Worm (Caenorhabditis elegans) whole organism, mixed stage, embryonic: ENCODE results near the gene F58G1.2.

Source experiments
- M03D4.4 ChIP-seq: sonication (generic microtip); optimal IDR thresholded peaks from 2 replicates; lab custom pipeline; 2017; ENCODE audit warnings: mild to moderate bottlenecking, missing genetic modification characterization, missing compliant biosample characterization
- bed-3 ChIP-seq: fragments of 200-800 bp; sonication (Bioruptor generic); optimal IDR thresholded peaks from 3 replicates; lab custom pipeline; 2018; ENCODE audit warnings: mild to moderate bottlenecking, missing genetic modification characterization, moderate library complexity, missing compliant biosample characterization
- blmp-1 ChIP-seq: fragments of 150-350 bp; optimal IDR thresholded peaks from 2 replicates; lab custom pipeline; 2014; ENCODE audit warnings: missing biosample characterization, missing genetic modification characterization
- ceh-43 ChIP-seq: fragments of 200-800 bp; sonication (Bioruptor generic); optimal IDR thresholded peaks from 2 replicates; lab custom pipeline; 2018; ENCODE audit warnings: mild to moderate bottlenecking, missing genetic modification characterization, moderate library complexity, missing compliant biosample characterization
- ces-1 ChIP-seq: fragments of 150-350 bp; optimal IDR thresholded peaks from 2 replicates; lab custom pipeline; 2014; ENCODE audit warnings: missing biosample characterization, missing genetic modification reagents, missing genetic modification characterization
- cnd-1 ChIP-seq: fragments of 200-800 bp; sonication (Bioruptor generic); optimal IDR thresholded peaks from 2 replicates; lab custom pipeline; 2018; ENCODE audit warnings: mild to moderate bottlenecking, missing genetic modification characterization, missing compliant biosample characterization
- drap-1 ChIP-seq: fragments of 200-800 bp; sonication (Bioruptor generic); optimal IDR thresholded peaks from 3 replicates; lab custom pipeline; 2018; ENCODE audit warnings: mild to moderate bottlenecking, missing genetic modification characterization, missing compliant biosample characterization
- elt-1 ChIP-seq: sonication (generic microtip); optimal IDR thresholded peaks from 2 replicates; lab custom pipeline; 2017; ENCODE audit warnings: missing genetic modification characterization, mild to moderate bottlenecking, missing compliant biosample characterization, antibody characterized with exemption, moderate library complexity, borderline replicate concordance; ENCODE audit not compliant: insufficient read depth
- elt-3 ChIP-seq: fragments of 150-350 bp; optimal IDR thresholded peaks from 2 replicates; lab custom pipeline; 2014; ENCODE audit warnings: missing biosample characterization, missing genetic modification characterization
- ham-2 ChIP-seq: fragments of 200-800 bp; sonication (Bioruptor generic); optimal IDR thresholded peaks from 2 replicates; lab custom pipeline; 2018; ENCODE audit warnings: mild to moderate bottlenecking, missing genetic modification characterization, missing compliant biosample characterization
- hlh-1 ChIP-seq: fragments of 150-350 bp; optimal IDR thresholded peaks from 2 replicates; lab custom pipeline; 2014; ENCODE audit warnings: missing biosample characterization, missing genetic modification reagents, missing genetic modification characterization
- lin-32 ChIP-seq: fragments of 200-800 bp; sonication (Bioruptor generic); optimal IDR thresholded peaks from 2 replicates; lab custom pipeline; 2018; ENCODE audit warnings: mild to moderate bottlenecking, missing genetic modification characterization, missing compliant biosample characterization
- lsy-2 ChIP-seq: fragments of 150-350 bp; optimal IDR thresholded peaks from 2 replicates; lab custom pipeline; 2014; ENCODE audit warnings: missing biosample characterization, missing genetic modification characterization
- mab-5 ChIP-seq: fragments of 150-350 bp; optimal IDR thresholded peaks from 2 replicates; lab custom pipeline; 2014; ENCODE audit warnings: missing biosample characterization, missing genetic modification characterization
- mep-1 ChIP-seq: fragments of 150-350 bp; optimal IDR thresholded peaks from 2 replicates; lab custom pipeline; 2017; ENCODE audit warnings: missing biosample characterization, missing genetic modification reagents, missing genetic modification characterization, inconsistent platforms
- mls-2 ChIP-seq: sonication (generic microtip); optimal IDR thresholded peaks from 2 replicates; lab custom pipeline; 2016; ENCODE audit warnings: mild to moderate bottlenecking, missing genetic modification characterization, moderate library complexity, missing compliant biosample characterization
- nhr-12 ChIP-seq: fragments of 150-350 bp; optimal IDR thresholded peaks from 2 replicates; lab custom pipeline; 2014; ENCODE audit warnings: missing biosample characterization, missing genetic modification characterization
- nhr-2 ChIP-seq: fragments of 150-350 bp; optimal IDR thresholded peaks from 2 replicates; lab custom pipeline; 2014; ENCODE audit warnings: missing biosample characterization, missing genetic modification characterization
- nhr-237 ChIP-seq: fragments of 150-350 bp; optimal IDR thresholded peaks from 2 replicates; lab custom pipeline; 2014; ENCODE audit warnings: missing biosample characterization, missing genetic modification characterization
- nhr-28 ChIP-seq: fragments of 150-350 bp; optimal IDR thresholded peaks from 2 replicates; lab custom pipeline; 2014; ENCODE audit warnings: missing biosample characterization, missing genetic modification characterization
- nhr-76 ChIP-seq: sonication (generic microtip); optimal IDR thresholded peaks from 2 replicates; lab custom pipeline; 2017; ENCODE audit warnings: missing biosample characterization, missing genetic modification characterization
- pha-4 ChIP-seq: fragments of 150-350 bp; optimal IDR thresholded peaks from 2 replicates; lab custom pipeline; 2018; ENCODE audit warnings: missing biosample characterization, missing genetic modification reagents, missing genetic modification characterization
- sem-2 ChIP-seq: fragments of 200-800 bp; sonication (Bioruptor generic); optimal IDR thresholded peaks from 2 replicates; lab custom pipeline; 2018; ENCODE audit warnings: mild to moderate bottlenecking, missing genetic modification characterization, missing compliant biosample characterization
- tbx-8 ChIP-seq: fragments of 200-800 bp; sonication (Bioruptor generic); optimal IDR thresholded peaks from 2 replicates; lab custom pipeline; 2018; ENCODE audit warnings: mild to moderate bottlenecking, missing genetic modification characterization, moderate library complexity, missing compliant biosample characterization
- unc-120 ChIP-seq: sonication (generic microtip); optimal IDR thresholded peaks from 2 replicates; lab custom pipeline; 2017; ENCODE audit warnings: missing genetic modification characterization, missing compliant biosample characterization; ENCODE audit not compliant: poor library complexity, severe bottlenecking
- unc-39 ChIP-seq: fragments of 150-350 bp; optimal IDR thresholded peaks from 2 replicates; lab custom pipeline; 2014; ENCODE audit warnings: missing biosample characterization, missing genetic modification characterization
- unc-62 ChIP-seq: fragments of 150-350 bp; optimal IDR thresholded peaks from 2 replicates; lab custom pipeline; 2014; ENCODE audit warnings: missing biosample characterization, missing genetic modification reagents, missing genetic modification characterization
- zip-8 ChIP-seq: fragments of 150-350 bp; optimal IDR thresholded peaks from 2 replicates; lab custom pipeline; 2014; ENCODE audit warnings: missing biosample characterization, missing genetic modification characterization
- ztf-11 ChIP-seq: fragments of 150-350 bp; optimal IDR thresholded peaks from 2 replicates; lab custom pipeline; 2014; ENCODE audit warnings: missing biosample characterization, missing genetic modification characterization

Gene F58G1.2

DNA sequence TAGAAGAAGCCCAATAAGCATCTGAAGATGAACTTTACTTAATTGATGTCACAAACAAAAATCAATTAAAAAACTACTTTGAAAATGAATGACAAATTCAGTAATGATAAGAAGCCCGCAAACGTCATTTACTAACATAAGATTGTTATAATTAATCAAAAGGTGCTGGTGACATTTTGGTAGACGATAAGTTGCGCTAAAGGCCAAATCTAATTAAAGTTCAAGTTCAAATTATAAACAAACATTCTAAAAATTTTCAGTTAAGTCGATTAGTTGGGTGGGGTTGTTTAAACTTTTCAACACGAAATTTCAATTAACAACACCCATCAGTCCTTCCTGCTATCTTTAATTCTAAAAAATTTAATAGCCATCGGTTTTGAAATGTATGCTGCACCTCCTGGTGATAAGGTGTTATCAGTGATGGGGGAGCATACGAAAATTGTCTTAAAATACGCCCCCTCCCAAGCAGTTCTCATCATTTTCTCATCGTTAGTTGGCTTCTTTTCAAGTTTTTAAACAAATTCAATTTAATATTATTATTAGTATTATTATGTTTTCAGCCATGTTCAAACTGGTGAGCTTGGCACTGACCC, 23.6 kb downstream of the F58G1.2 start, which contains the start of the genes clec-62 and clec-63:
Gene clec-62 (minus strand): TSS at position 51 of the 593 bp plus-strand sequence.
Gene clec-63 (plus strand): TSS at position 561 of the 593 bp plus-strand sequence.
- TF ChIP-seq elt-3 (tag; lab: Kevin White, UChicago) (no peak), unc-120 (tag; lab: Kevin White, UChicago) (no peak), sem-2 (no peak), M03D4.4 (tag; lab: Kevin White, UChicago) (no peak), ces-1 (GFP tag; lab: Kevin White, UChicago) (no peak)

DNA sequence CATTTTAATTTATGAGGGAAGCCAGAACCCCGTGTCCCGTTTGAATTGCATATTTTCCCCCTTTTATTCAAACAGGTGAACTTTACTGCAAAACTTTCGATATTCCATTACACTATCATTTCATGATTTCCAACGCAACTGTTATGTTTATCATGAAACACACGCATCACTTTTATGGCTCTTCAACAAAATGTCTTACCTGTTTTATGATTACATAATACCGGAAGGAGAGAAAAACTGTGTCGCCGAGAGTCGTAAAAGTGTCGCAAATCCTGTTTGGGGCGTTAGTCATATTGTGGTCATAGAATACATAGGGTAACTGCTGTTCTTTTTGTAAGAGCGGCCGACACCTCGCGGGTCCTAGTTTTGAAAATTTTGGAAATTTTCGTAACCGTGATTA, 26.4 kb downstream of the F58G1.2 start:
- TF ChIP-seq ztf-11 (tag; lab: Kevin White, UChicago) (no peak), tbx-8 (GFP tag; lab: Kevin White, UChicago) (no peak), mab-5 (no peak), elt-1 (tag; lab: Kevin White, UChicago) (no peak), unc-120 (tag; lab: Kevin White, UChicago) (no peak), M03D4.4 (tag; lab: Kevin White, UChicago) (no peak), nhr-12 (no peak), zip-8 (tag; lab: Kevin White, UChicago) (no peak), ham-2 (GFP tag; lab: Kevin White, UChicago) (no peak), sem-2 (no peak), ceh-43 (no peak), nhr-76 (tag; lab: Kevin White, UChicago) (no peak)
- TF ChIP-seq, all 35 proteins: peak for 0

DNA sequence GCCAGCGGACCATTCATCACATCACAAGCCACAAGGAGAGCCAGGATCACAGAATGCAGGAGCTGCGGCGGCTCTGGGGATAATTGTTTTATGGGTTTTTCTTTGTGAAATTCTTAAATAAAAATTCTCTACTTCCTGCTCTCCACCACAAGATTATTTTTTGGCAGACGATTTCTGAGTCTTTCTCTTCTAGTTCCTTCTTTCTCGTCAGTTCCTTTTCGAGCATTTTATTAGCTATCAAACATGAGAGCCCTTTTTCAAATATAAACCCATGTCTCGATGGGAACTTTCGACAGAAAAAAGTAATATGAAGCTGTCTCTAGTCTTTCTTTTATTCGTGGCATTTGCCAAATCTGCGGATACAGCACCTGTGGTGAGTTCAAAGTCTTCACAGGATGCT, 30.3 kb downstream of the F58G1.2 start, which contains the start of gene F35C5.3:
Gene F35C5.3 (plus strand): TSS at position 301 of the 400 bp plus-strand sequence.
- TF ChIP-seq unc-62 (GFP tag; lab: Kevin White, UChicago) (no peak), hlh-1 (tag; lab: Kevin White, UChicago) (no peak), lsy-2 (no peak), elt-1 (tag; lab: Kevin White, UChicago) (no peak), mls-2 (no peak), nhr-237 (tag; lab: Kevin White, UChicago) (no peak), ztf-11 (tag; lab: Kevin White, UChicago) (no peak), bed-3 (no peak), drap-1 (no peak), lin-32 (GFP tag; lab: Kevin White, UChicago) (no peak), elt-3 (tag; lab: Kevin White, UChicago) (no peak), M03D4.4 (tag; lab: Kevin White, UChicago) (no peak), ces-1 (GFP tag; lab: Kevin White, UChicago) (no peak), nhr-2 (no peak), nhr-28 (tag; lab: Kevin White, UChicago) (no peak), tbx-8 (GFP tag; lab: Kevin White, UChicago) (no peak), ham-2 (GFP tag; lab: Kevin White, UChicago) (no peak), ceh-43 (no peak)

DNA sequence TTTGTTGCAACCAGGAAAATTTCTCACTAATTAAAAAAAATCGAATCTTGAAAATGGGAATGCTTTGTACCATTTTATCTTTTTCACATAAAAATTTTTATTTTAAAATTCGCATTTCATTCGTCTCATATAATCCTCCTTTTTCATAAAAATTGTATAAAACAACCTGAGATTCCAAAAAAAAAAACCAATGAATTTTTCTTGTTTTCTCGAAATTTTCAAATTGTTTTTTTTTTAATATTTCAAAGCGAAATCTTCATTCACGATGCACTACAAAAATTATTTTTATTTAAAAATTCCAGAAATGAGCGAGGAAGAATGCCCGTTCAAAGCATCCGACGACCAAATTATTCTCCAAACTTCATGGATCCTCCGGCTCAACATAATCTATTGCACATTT, 33.8 kb downstream of the F58G1.2 start, which contains the start of gene sra-14:
Gene sra-14 (plus strand): TSS at position 301 of the 400 bp plus-strand sequence.
- TF ChIP-seq blmp-1 (tag; lab: Kevin White, UChicago): no peak
- TF ChIP-seq mep-1: no peak
- TF ChIP-seq elt-3 (tag; lab: Kevin White, UChicago): no peak
- no peak for TF ChIP-seq elt-1 (tag; lab: Kevin White, UChicago)
- no peak for TF ChIP-seq nhr-76 (tag; lab: Kevin White, UChicago)
- TF ChIP-seq M03D4.4 (tag; lab: Kevin White, UChicago): no peak
- no peak for TF ChIP-seq unc-62 (GFP tag; lab: Kevin White, UChicago)
- TF ChIP-seq nhr-12: no peak
- no peak for TF ChIP-seq tbx-8 (GFP tag; lab: Kevin White, UChicago)
- TF ChIP-seq nhr-28 (tag; lab: Kevin White, UChicago): no peak
- TF ChIP-seq sem-2: no peak
- TF ChIP-seq unc-39 (tag; lab: Kevin White, UChicago): no peak

DNA sequence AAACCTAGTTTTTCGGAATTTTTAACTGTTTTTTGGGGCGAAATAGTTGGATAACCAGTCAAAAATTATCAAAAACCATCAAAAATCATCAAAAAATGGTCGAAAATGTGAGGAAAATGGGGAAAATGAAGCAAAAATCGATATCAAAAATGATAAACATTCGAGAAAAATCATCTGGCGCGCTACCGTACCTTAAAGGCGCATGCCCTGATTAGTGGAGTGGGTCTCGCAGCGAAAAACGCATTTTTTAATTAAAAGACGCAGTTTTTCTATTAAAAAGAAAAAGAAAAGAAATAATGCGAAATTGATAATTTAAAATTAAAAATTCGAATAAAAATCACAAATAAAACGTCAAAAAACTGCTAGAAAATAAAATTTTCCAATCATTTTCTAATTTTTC, 38.4 kb downstream of the F58G1.2 start, which contains the start of gene F35C5.1:
Gene F35C5.1 (plus strand): TSS at position 399 of the 400 bp plus-strand sequence.
- TF ChIP-seq elt-1 (tag; lab: Kevin White, UChicago): no peak
- no peak for TF ChIP-seq nhr-28 (tag; lab: Kevin White, UChicago)
- no peak for TF ChIP-seq ztf-11 (tag; lab: Kevin White, UChicago)
- TF ChIP-seq pha-4 (tag; lab: Kevin White, UChicago): no peak
- TF ChIP-seq sem-2: no peak
- no peak for TF ChIP-seq tbx-8 (GFP tag; lab: Kevin White, UChicago)
- no peak for TF ChIP-seq ces-1 (GFP tag; lab: Kevin White, UChicago)
- no peak for TF ChIP-seq hlh-1 (tag; lab: Kevin White, UChicago)
- no peak for TF ChIP-seq mls-2
- no peak for TF ChIP-seq drap-1
- no peak for TF ChIP-seq cnd-1
- TF ChIP-seq unc-120 (tag; lab: Kevin White, UChicago): no peak
- no peak for TF ChIP-seq unc-39 (tag; lab: Kevin White, UChicago)
